Worm (Caenorhabditis elegans) whole organism, mixed stage, embryonic: ENCODE results near the gene D2096.13.

Source experiments
- drap-1 ChIP-seq: fragments of 200-800 bp; sonication (Bioruptor generic); optimal IDR thresholded peaks from 3 replicates; lab custom pipeline; 2018; ENCODE audit warnings: mild to moderate bottlenecking, missing genetic modification characterization, missing compliant biosample characterization
- snpc-4 ChIP-seq: fragments of 150-350 bp; optimal IDR thresholded peaks from 2 replicates; lab custom pipeline; 2014; ENCODE audit warnings: missing biosample characterization, missing genetic modification characterization

DNA sequence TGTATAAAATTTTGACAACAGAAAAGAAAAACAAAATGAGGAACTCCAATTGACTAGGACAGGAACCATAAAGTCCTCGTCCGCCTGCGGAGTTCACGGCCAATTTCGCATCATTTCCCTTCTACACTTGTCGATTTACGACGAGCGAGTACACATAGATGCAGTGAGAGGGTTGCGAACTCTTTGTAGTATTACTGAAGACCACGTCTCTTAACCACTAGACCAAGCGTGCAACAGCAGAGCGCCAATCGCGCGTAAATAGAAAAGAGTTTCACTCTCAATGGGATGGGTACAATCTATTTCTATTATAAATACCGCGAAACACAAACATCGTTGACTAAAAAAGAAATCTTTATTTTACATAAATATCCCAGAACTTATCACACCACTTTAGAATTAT lies 17.0 kb upstream of the D2096.13 start:
- TF ChIP-seq snpc-4 (no peak), drap-1 (GFP tag; lab: Kevin White, UChicago) (peak; percentile 92)
